Fruit fly (Drosophila melanogaster) whole organism, embryonic: ENCODE measurements around the gene Wsck.

Source experiments
- Ada2b ChIP-seq: fragments of 200-800 bp; sonication (Bioruptor generic); IDR thresholded peaks from 2 replicates; pipeline ENCODE4 v1.3.6; 2022; ENCODE audit warnings: missing biosample characterization, missing genetic modification characterization
- Atf-2 ChIP-seq: fragments of 200-800 bp; sonication (Bioruptor generic); optimal IDR thresholded peaks from 2 replicates; lab custom pipeline; 2016; ENCODE audit warnings: missing biosample characterization, missing genetic modification characterization
- B-H1 ChIP-seq: fragments of 200-800 bp; sonication (Bioruptor generic); IDR thresholded peaks from 3 replicates; pipeline ENCODE4 v1.3.6; 2022; ENCODE audit warnings: missing biosample characterization, missing genetic modification characterization
- CG10274 ChIP-seq: fragments of 200-800 bp; sonication (Bioruptor generic); optimal IDR thresholded peaks from 3 replicates; lab custom pipeline; 2017; ENCODE audit warnings: missing biosample characterization, mild to moderate bottlenecking, missing genetic modification characterization
- CG10321 ChIP-seq: fragments of 200-800 bp; sonication (Bioruptor generic); IDR thresholded peaks from 2 replicates; pipeline ENCODE4 v1.3.6; 2022; ENCODE audit warnings: missing biosample characterization, missing genetic modification characterization
- CG11085 ChIP-seq: fragments of 200-800 bp; sonication (Bioruptor generic); IDR thresholded peaks from 2 replicates; pipeline ENCODE4 v1.3.6; 2022; ENCODE audit warnings: missing biosample characterization, missing genetic modification characterization
- CG11723 ChIP-seq: fragments of 200-800 bp; sonication (Bioruptor generic); optimal IDR thresholded peaks from 2 replicates; lab custom pipeline; 2017; ENCODE audit warnings: missing biosample characterization, mild to moderate bottlenecking, missing genetic modification characterization
- CG12071 ChIP-seq: fragments of 200-800 bp; sonication (Bioruptor generic); optimal IDR thresholded peaks from 3 replicates; lab custom pipeline; 2018; ENCODE audit warnings: missing biosample characterization, mild to moderate bottlenecking, missing genetic modification characterization
- CG18011 ChIP-seq: fragments of 200-800 bp; sonication (Bioruptor generic); optimal IDR thresholded peaks from 2 replicates; lab custom pipeline; 2017; ENCODE audit warnings: missing biosample characterization, missing genetic modification characterization, mild to moderate bottlenecking, moderate library complexity, missing genotype
- CG18599 ChIP-seq: fragments of 200-800 bp; sonication (Bioruptor generic); optimal IDR thresholded peaks from 3 replicates; lab custom pipeline; 2017; ENCODE audit warnings: missing biosample characterization, missing genetic modification characterization, mild to moderate bottlenecking, moderate library complexity, missing genetic modification reagents
- CG18619 ChIP-seq: fragments of 200-800 bp; sonication (Bioruptor generic); optimal IDR thresholded peaks from 3 replicates; lab custom pipeline; 2017; ENCODE audit warnings: missing biosample characterization, mild to moderate bottlenecking, missing genetic modification characterization
- CG30403 ChIP-seq: fragments of 200-800 bp; sonication (Bioruptor generic); optimal IDR thresholded peaks from 3 replicates; lab custom pipeline; 2016; ENCODE audit warnings: missing biosample characterization, missing genetic modification characterization
- CG31441 ChIP-seq: fragments of 200-800 bp; sonication (Bioruptor generic); IDR thresholded peaks from 2 replicates; pipeline ENCODE4 v1.3.6; 2022; ENCODE audit warnings: missing biosample characterization, missing genetic modification characterization
- CG4854 ChIP-seq: fragments of 200-800 bp; sonication (Bioruptor generic); optimal IDR thresholded peaks from 2 replicates; lab custom pipeline; 2016; ENCODE audit warnings: missing biosample characterization, missing genetic modification characterization, inconsistent platforms
- CG6689 ChIP-seq: fragments of 200-800 bp; sonication (Bioruptor generic); IDR thresholded peaks from 2 replicates; pipeline ENCODE4 v1.3.6; 2022; ENCODE audit warnings: missing biosample characterization, missing genetic modification characterization
- CG7357 ChIP-seq: fragments of 200-800 bp; sonication (Bioruptor generic); IDR thresholded peaks from 3 replicates; pipeline ENCODE4 v1.3.6; 2022; ENCODE audit warnings: missing biosample characterization, missing genetic modification characterization
- CG7786 ChIP-seq: fragments of 200-800 bp; sonication (Bioruptor generic); optimal IDR thresholded peaks from 2 replicates; lab custom pipeline; 2016; ENCODE audit warnings: missing biosample characterization, missing genetic modification characterization
- CG7928 ChIP-seq: fragments of 200-800 bp; sonication (Bioruptor generic); optimal IDR thresholded peaks from 2 replicates; lab custom pipeline; 2017; ENCODE audit warnings: missing biosample characterization, mild to moderate bottlenecking, missing genetic modification characterization
- CG8281 ChIP-seq: fragments of 200-800 bp; sonication (Bioruptor generic); optimal IDR thresholded peaks from 2 replicates; lab custom pipeline; 2018; ENCODE audit warnings: missing biosample characterization, mild to moderate bottlenecking, missing genetic modification characterization, moderate library complexity
- CG8478 ChIP-seq: fragments of >200 bp; optimal IDR thresholded peaks from 2 replicates; lab custom pipeline; 2018
- CG8924 ChIP-seq: fragments of 200-800 bp; optimal IDR thresholded peaks from 3 replicates; lab custom pipeline; 2019; ENCODE audit warnings: missing biosample characterization, mild to moderate bottlenecking, missing genetic modification characterization, moderate library complexity
- CG9609 ChIP-seq: fragments of 200-800 bp; sonication (Bioruptor generic); optimal IDR thresholded peaks from 3 replicates; lab custom pipeline; 2016; ENCODE audit warnings: missing biosample characterization, missing genetic modification characterization
- CG9797 ChIP-seq: fragments of 200-800 bp; sonication (Bioruptor generic); optimal IDR thresholded peaks from 3 replicates; lab custom pipeline; 2018; ENCODE audit warnings: missing biosample characterization, mild to moderate bottlenecking, missing genetic modification characterization
- D19A ChIP-seq: fragments of 200-800 bp; optimal IDR thresholded peaks from 3 replicates; lab custom pipeline; 2019; ENCODE audit warnings: missing biosample characterization, mild to moderate bottlenecking, missing genetic modification characterization, moderate library complexity
- Doc2 ChIP-seq: fragments of 200-800 bp; sonication (Bioruptor generic); IDR thresholded peaks from 2 replicates; pipeline ENCODE4 v1.3.6; 2022; ENCODE audit warnings: missing biosample characterization, missing genetic modification characterization
- HLH3B ChIP-seq: fragments of 200-800 bp; sonication (Bioruptor generic); IDR thresholded peaks from 2 replicates; pipeline ENCODE4 v1.3.6; 2022; ENCODE audit warnings: missing biosample characterization, missing genetic modification characterization
- Hr39 ChIP-seq: fragments of >200 bp; optimal IDR thresholded peaks from 2 replicates; lab custom pipeline; 2017
- Kr ChIP-seq: fragments of 200-800 bp; sonication (Bioruptor generic); optimal IDR thresholded peaks from 2 replicates; lab custom pipeline; 2017; ENCODE audit warnings: missing biosample characterization, mild to moderate bottlenecking, missing genetic modification characterization
- Opbp ChIP-seq: fragments of 200-800 bp; sonication (Bioruptor generic); IDR thresholded peaks from 3 replicates; pipeline ENCODE4 v1.3.6; 2022; ENCODE audit warnings: missing biosample characterization, missing genetic modification characterization; ENCODE audit not compliant: partially characterized antibody
- abd-A ChIP-seq: fragments of 200-800 bp; sonication (Bioruptor generic); optimal IDR thresholded peaks from 3 replicates; lab custom pipeline; 2019; ENCODE audit warnings: missing biosample characterization, mild to moderate bottlenecking, missing genetic modification characterization, moderate library complexity
- bcd ChIP-seq: fragments of 200-800 bp; sonication (Bioruptor generic); optimal IDR thresholded peaks from 2 replicates; lab custom pipeline; 2017; ENCODE audit warnings: missing biosample characterization, mild to moderate bottlenecking, missing genetic modification characterization
- chinmo ChIP-seq: fragments of 200-800 bp; sonication (Bioruptor generic); IDR thresholded peaks from 4 replicates; pipeline ENCODE4 v1.3.6; 2022; ENCODE audit warnings: missing biosample characterization, missing genetic modification characterization; ENCODE audit not compliant: partially characterized antibody
- dysf ChIP-seq: fragments of 200-800 bp; sonication (Bioruptor generic); IDR thresholded peaks from 3 replicates; pipeline ENCODE4 v1.3.6; 2022; ENCODE audit warnings: missing biosample characterization, missing genetic modification characterization
- esg ChIP-seq: fragments of 200-800 bp; sonication (Bioruptor generic); conservative IDR thresholded peaks from 2 replicates; pipeline ENCODE4 v1.3.6; 2022; ENCODE audit warnings: missing biosample characterization, missing genetic modification characterization
- gcm ChIP-seq: fragments of 200-800 bp; sonication (Bioruptor generic); optimal IDR thresholded peaks from 2 replicates; lab custom pipeline; 2019; ENCODE audit warnings: missing biosample characterization, mild to moderate bottlenecking, missing genetic modification characterization, moderate library complexity
- gcm2 ChIP-seq: fragments of 200-800 bp; sonication (Bioruptor generic); optimal IDR thresholded peaks from 2 replicates; lab custom pipeline; 2016; ENCODE audit warnings: missing biosample characterization, missing genetic modification characterization
- hbn ChIP-seq: fragments of 200-800 bp; sonication (Bioruptor generic); IDR thresholded peaks from 2 replicates; pipeline ENCODE4 v1.3.6; 2022; ENCODE audit warnings: missing biosample characterization, missing genetic modification characterization; ENCODE audit not compliant: partially characterized antibody
- kni ChIP-seq: fragments of 200-800 bp; sonication (Bioruptor generic); optimal IDR thresholded peaks from 3 replicates; lab custom pipeline; 2017; ENCODE audit warnings: mild to moderate bottlenecking, missing biosample characterization, missing genetic modification reagents, missing genetic modification characterization
- nerfin-1 ChIP-seq: fragments of 200-800 bp; sonication (Bioruptor generic); optimal IDR thresholded peaks from 3 replicates; lab custom pipeline; 2019; ENCODE audit warnings: missing biosample characterization, mild to moderate bottlenecking, missing genetic modification characterization, moderate library complexity
- pb ChIP-seq: fragments of 200-800 bp; sonication (Bioruptor generic); optimal IDR thresholded peaks from 3 replicates; lab custom pipeline; 2016; ENCODE audit warnings: missing biosample characterization, missing genetic modification characterization
- pho ChIP-seq: fragments of 200-800 bp; sonication (Bioruptor generic); optimal IDR thresholded peaks from 2 replicates; lab custom pipeline; 2016; ENCODE audit warnings: missing biosample characterization, missing genetic modification characterization
- pita ChIP-seq: fragments of 200-800 bp; sonication (Bioruptor generic); optimal IDR thresholded peaks from 2 replicates; lab custom pipeline; 2017; ENCODE audit warnings: missing biosample characterization, mild to moderate bottlenecking, missing genetic modification characterization
- repo ChIP-seq: fragments of 200-800 bp; sonication (Bioruptor generic); optimal IDR thresholded peaks from 2 replicates; lab custom pipeline; 2016; ENCODE audit warnings: missing biosample characterization, missing genetic modification characterization
- seq ChIP-seq: fragments of 200-800 bp; sonication (Bioruptor generic); IDR thresholded peaks from 2 replicates; pipeline ENCODE4 v1.3.6; 2022; ENCODE audit warnings: missing biosample characterization, missing genetic modification characterization
- shn ChIP-seq: fragments of 200-800 bp; sonication (Bioruptor generic); optimal IDR thresholded peaks from 3 replicates; lab custom pipeline; 2016; ENCODE audit warnings: missing biosample characterization, missing genetic modification characterization
- sqz ChIP-seq: fragments of 200-800 bp; sonication (Bioruptor generic); optimal IDR thresholded peaks from 3 replicates; lab custom pipeline; 2018; ENCODE audit warnings: missing biosample characterization, mild to moderate bottlenecking, missing genetic modification characterization
- sug ChIP-seq: fragments of 200-800 bp; optimal IDR thresholded peaks from 2 replicates; lab custom pipeline; 2019; ENCODE audit warnings: missing biosample characterization, mild to moderate bottlenecking, missing genetic modification characterization, moderate library complexity
- vfl ChIP-seq: fragments of 200-800 bp; sonication (Bioruptor generic); optimal IDR thresholded peaks from 2 replicates; lab custom pipeline; 2016; ENCODE audit warnings: missing biosample characterization, missing genetic modification characterization
- zen ChIP-seq: fragments of 200-800 bp; sonication (Bioruptor generic); optimal IDR thresholded peaks from 3 replicates; lab custom pipeline; 2018; ENCODE audit warnings: missing biosample characterization, mild to moderate bottlenecking, missing genetic modification characterization, moderate library complexity
- zf30C ChIP-seq: fragments of 200-800 bp; sonication (Bioruptor generic); optimal IDR thresholded peaks from 3 replicates; lab custom pipeline; 2018; ENCODE audit warnings: missing biosample characterization, mild to moderate bottlenecking, missing genetic modification characterization

Gene Wsck

DNA sequence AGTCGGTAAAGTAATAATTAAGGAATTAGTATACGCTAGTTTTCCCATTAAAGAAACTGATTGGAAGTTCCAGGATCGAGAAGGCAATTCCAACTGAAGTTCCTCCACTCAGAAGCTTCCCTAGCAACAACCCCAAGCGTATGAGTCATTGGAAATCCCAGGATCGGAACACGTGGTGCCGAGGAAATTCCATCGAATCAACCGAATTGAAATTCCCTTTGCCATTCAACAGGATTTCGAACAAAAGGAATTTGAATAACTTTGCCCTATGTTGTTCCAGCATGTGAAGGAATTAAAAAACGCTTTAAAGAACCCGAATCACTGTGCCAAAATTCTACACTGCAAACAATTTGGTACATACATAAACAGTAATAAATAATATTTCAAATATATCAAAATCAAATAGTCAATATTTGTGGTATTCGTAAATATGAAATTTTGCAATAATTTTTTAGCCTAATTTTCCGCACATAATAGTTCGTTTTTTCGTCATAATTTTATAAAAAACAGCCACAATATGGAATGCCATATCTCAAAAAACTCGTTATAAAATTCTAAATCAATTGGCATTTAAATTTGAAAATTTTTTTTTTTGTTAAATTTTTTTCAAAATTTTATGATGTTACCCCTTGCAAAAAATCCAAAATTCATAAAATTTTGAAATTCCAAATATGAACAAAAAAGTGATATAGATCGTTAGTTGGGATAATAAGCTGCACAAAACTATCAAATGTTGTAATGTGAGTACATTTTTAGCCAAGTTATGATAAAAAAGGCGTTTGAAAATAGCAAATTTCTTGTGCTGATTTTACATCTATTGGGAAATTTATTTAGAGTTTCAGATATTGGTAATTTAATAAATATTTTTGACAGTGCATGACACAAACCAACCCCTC lies 49.6 kb downstream of the Wsck start (continued):
- TF ChIP-seq CG9609 (GFP tag; lab: Kevin White, UChicago) (no peak), sug (tag; lab: Kevin White, UChicago) (no peak), abd-A (tag; lab: Kevin White, UChicago) (no peak), CG11085 (GFP tag; lab: Robert Waterston, UW) (no peak), Opbp (GFP tag; lab: Robert Waterston, UW) (no peak; the same call in 1 of the 3 replicates), CG6689 (peak; percentile 34; the same call in 1 of the 2 replicates), Kr (GFP tag; lab: Kevin White, UChicago) (no peak), CG4854 (no peak), zf30C (GFP tag; lab: Kevin White, UChicago) (peak; percentile 61), CG8924 (tag; lab: Kevin White, UChicago) (peak; percentile 33), gcm (GFP tag; lab: Kevin White, UChicago) (peak; percentile 2), pita (no peak), Doc2 (GFP tag; lab: Robert Waterston, UW) (no peak), Hr39 (lab: Kevin White, UChicago) (no peak), CG18619 (GFP tag; lab: Kevin White, UChicago) (peak; percentile 39), pb (GFP tag; lab: Kevin White, UChicago) (no peak), sqz (GFP tag; lab: Kevin White, UChicago) (peak; percentile 23), CG30403 (GFP tag; lab: Kevin White, UChicago) (peak; percentile 45), shn (GFP tag; lab: Kevin White, UChicago) (no peak), CG10321 (GFP tag; lab: Robert Waterston, UW) (no peak), CG7357 (GFP tag; lab: Robert Waterston, UW) (no peak), gcm2 (GFP tag; lab: Kevin White, UChicago) (no peak), CG12071 (GFP tag; lab: Kevin White, UChicago) (no peak), bcd (GFP tag; lab: Kevin White, UChicago) (peak; percentile 28), CG31441 (GFP tag; lab: Robert Waterston, UW) (peak; percentile 65; the same call in 1 of the 2 replicates), chinmo (GFP tag; lab: Robert Waterston, UW) (no peak), zen (tag; lab: Kevin White, UChicago) (no peak), B-H1 (GFP tag; lab: Robert Waterston, UW) (no peak), seq (GFP tag; lab: Robert Waterston, UW) (no peak), D19A (peak; percentile 23), nerfin-1 (peak; percentile 99), repo (no peak), vfl (no peak), Ada2b (GFP tag; lab: Robert Waterston, UW) (0 out of 2 replicates have a peak, but pooled peaks have one; percentile 10), CG18599 (GFP tag; lab: Kevin White, UChicago) (peak; percentile 11), dysf (GFP tag; lab: Robert Waterston, UW) (no peak), CG8478 (lab: Kevin White, UChicago) (no peak), Atf-2 (no peak), CG11723 (GFP tag; lab: Kevin White, UChicago) (no peak), pho (GFP tag; lab: Kevin White, UChicago) (no peak), kni (GFP tag; lab: Kevin White, UChicago) (no peak), CG18011 (GFP tag; lab: Kevin White, UChicago) (no peak), esg (GFP tag; lab: Robert Waterston, UW) (no peak), hbn (GFP tag; lab: Robert Waterston, UW) (no peak), HLH3B (GFP tag; lab: Robert Waterston, UW) (0 out of 2 replicates have a peak, but pooled peaks have one; percentile 21), CG7928 (no peak), CG9797 (GFP tag; lab: Kevin White, UChicago) (no peak), CG10274 (GFP tag; lab: Kevin White, UChicago) (no peak), CG8281 (tag; lab: Kevin White, UChicago) (no peak), CG7786 (GFP tag; lab: Kevin White, UChicago) (no peak)
